Worm (Caenorhabditis elegans) whole organism, L4 larva: ENCODE data around the gene M176.4.

Experiments
- F10B5.3 ChIP-seq: sonication (generic microtip); optimal IDR thresholded peaks from 2 replicates; lab custom pipeline; 2016; ENCODE audit warnings: mild to moderate bottlenecking, missing genetic modification characterization, missing compliant biosample characterization
- F26F4.8 ChIP-seq: fragments of 200-800 bp; sonication (Bioruptor generic); conservative IDR thresholded peaks from 2 replicates; pipeline ENCODE4 v1.3.6; 2022; ENCODE audit warnings: missing genetic modification characterization, missing compliant biosample characterization
- R02D3.7 ChIP-seq: fragments of 150-350 bp; sonication (generic microtip); optimal IDR thresholded peaks from 3 replicates; lab custom pipeline; 2014; ENCODE audit warnings: missing biosample characterization, missing genetic modification characterization
- T20F7.1 ChIP-seq: fragments of 200-800 bp; sonication (Bioruptor generic); optimal IDR thresholded peaks from 2 replicates; lab custom pipeline; 2018; ENCODE audit warnings: mild to moderate bottlenecking, missing genetic modification characterization, missing compliant biosample characterization
- Y105C5A.15 ChIP-seq: fragments of 200-800 bp; sonication (Bioruptor generic); IDR thresholded peaks from 2 replicates; pipeline ENCODE4 v1.3.6; 2022; ENCODE audit warnings: missing genetic modification characterization, missing compliant biosample characterization
- Y75B8A.6 ChIP-seq: fragments of 200-800 bp; sonication (Bioruptor generic); IDR thresholded peaks from 2 replicates; pipeline ENCODE4 v1.3.6; 2022; ENCODE audit warnings: missing genetic modification reagents, missing genetic modification characterization, missing compliant biosample characterization
- ZK337.2 ChIP-seq: fragments of 200-800 bp; sonication (Bioruptor generic); IDR thresholded peaks from 2 replicates; pipeline ENCODE4 v1.3.6; 2022; ENCODE audit warnings: missing genetic modification reagents, missing genetic modification characterization, missing compliant biosample characterization
- aha-1 ChIP-seq: fragments of 150-350 bp; peaks from one replicate; lab custom pipeline; 2014; ENCODE audit warnings: missing biosample characterization, missing genetic modification characterization
- ces-1 ChIP-seq: fragments of 150-350 bp; sonication (generic microtip); optimal IDR thresholded peaks from 4 replicates; lab custom pipeline; 2014; ENCODE audit warnings: missing biosample characterization, missing genetic modification reagents, missing genetic modification characterization
- daf-16 ChIP-seq, 3 experiments: sonication (generic microtip); optimal IDR thresholded peaks; 2 replicates each; lab custom pipeline; 2016 to 2017; ENCODE audit warnings: missing genetic modification characterization in 3 of 3, missing genetic modification reagents in 3 of 3, mild to moderate bottlenecking in 2 of 3, missing compliant biosample characterization in 2 of 3, missing biosample characterization in 1 of 3, moderate library complexity in 1 of 3
- daf-19 ChIP-seq: fragments of 200-800 bp; sonication (Bioruptor generic); conservative IDR thresholded peaks from 2 replicates; pipeline ENCODE4 v1.3.6; 2022; ENCODE audit warnings: missing genetic modification characterization, missing compliant biosample characterization
- daf-8 ChIP-seq: fragments of 200-800 bp; sonication (Bioruptor generic); IDR thresholded peaks from 2 replicates; pipeline ENCODE4 v1.3.6; 2022; ENCODE audit warnings: missing genetic modification characterization, missing compliant biosample characterization
- dmd-6 ChIP-seq: fragments of 200-800 bp; sonication (Bioruptor generic); IDR thresholded peaks from 2 replicates; pipeline ENCODE4 v1.3.6; 2022; ENCODE audit warnings: missing genetic modification reagents, missing genetic modification characterization, missing compliant biosample characterization
- dmd-9 ChIP-seq: fragments of 200-800 bp; sonication (Bioruptor generic); IDR thresholded peaks from 2 replicates; pipeline ENCODE4 v1.3.6; 2022; ENCODE audit warnings: missing genetic modification reagents, missing genetic modification characterization, missing compliant biosample characterization
- dpl-1 ChIP-seq: fragments of 150-350 bp; optimal IDR thresholded peaks from 2 replicates; lab custom pipeline; 2014; ENCODE audit warnings: missing biosample characterization, missing genetic modification reagents, missing genetic modification characterization
- fos-1 ChIP-seq: fragments of 150-350 bp; optimal IDR thresholded peaks from 2 replicates; lab custom pipeline; 2014; ENCODE audit warnings: missing biosample characterization, missing genetic modification characterization
- gei-8 ChIP-seq: fragments of 200-800 bp; sonication (Bioruptor generic); optimal IDR thresholded peaks from 2 replicates; lab custom pipeline; 2018; ENCODE audit warnings: mild to moderate bottlenecking, missing genetic modification characterization, missing compliant biosample characterization
- hlh-11 ChIP-seq: fragments of 200-800 bp; sonication (Bioruptor generic); optimal IDR thresholded peaks from 2 replicates; lab custom pipeline; 2018; ENCODE audit warnings: mild to moderate bottlenecking, missing genetic modification characterization, missing compliant biosample characterization
- hlh-30 ChIP-seq: sonication (generic microtip); optimal IDR thresholded peaks from 2 replicates; lab custom pipeline; 2017; ENCODE audit warnings: antibody characterized with exemption, mild to moderate bottlenecking, missing genetic modification characterization, missing compliant biosample characterization; ENCODE audit not compliant: insufficient read depth
- mdl-1 ChIP-seq, 2 experiments: fragments of 150-350 bp in 1 of 2; sonication (generic microtip) in 1 of 2; optimal IDR thresholded peaks; 2 replicates each; lab custom pipeline; 2014 to 2017; ENCODE audit warnings: missing biosample characterization in 2 of 2, missing genetic modification characterization in 2 of 2
- mes-2 ChIP-seq: sonication (generic microtip); optimal IDR thresholded peaks from 2 replicates; lab custom pipeline; 2016; ENCODE audit warnings: missing genotype, mild to moderate bottlenecking, missing genetic modification characterization, missing compliant biosample characterization; ENCODE audit not compliant: poor library complexity, severe bottlenecking
- mxl-2 ChIP-seq: fragments of 200-800 bp; sonication (Bioruptor generic); conservative IDR thresholded peaks from 2 replicates; pipeline ENCODE4 v1.3.6; 2022; ENCODE audit warnings: missing genetic modification reagents, missing genetic modification characterization, missing compliant biosample characterization
- nhr-102 ChIP-seq: sonication (generic microtip); optimal IDR thresholded peaks from 2 replicates; lab custom pipeline; 2016; ENCODE audit warnings: mild to moderate bottlenecking, missing genetic modification characterization, moderate library complexity, missing compliant biosample characterization
- nhr-11 ChIP-seq: fragments of 150-350 bp; optimal IDR thresholded peaks from 2 replicates; lab custom pipeline; 2014; ENCODE audit warnings: missing biosample characterization, missing genetic modification characterization
- nhr-111 ChIP-seq: fragments of 200-800 bp; sonication (Bioruptor generic); optimal IDR thresholded peaks from 2 replicates; lab custom pipeline; 2018; ENCODE audit warnings: mild to moderate bottlenecking, missing genetic modification characterization, missing compliant biosample characterization
- nhr-237 ChIP-seq: sonication (generic microtip); optimal IDR thresholded peaks from 2 replicates; lab custom pipeline; 2017; ENCODE audit warnings: missing biosample characterization, missing genetic modification characterization
- nhr-28 ChIP-seq: fragments of 150-350 bp; optimal IDR thresholded peaks from 2 replicates; lab custom pipeline; 2014; ENCODE audit warnings: missing biosample characterization, missing genetic modification characterization
- nhr-77 ChIP-seq: fragments of 150-350 bp; optimal IDR thresholded peaks from 2 replicates; lab custom pipeline; 2014; ENCODE audit warnings: missing biosample characterization, missing genetic modification characterization
- php-3 ChIP-seq: fragments of 200-800 bp; sonication (Bioruptor generic); IDR thresholded peaks from 2 replicates; pipeline ENCODE4 v1.3.6; 2022; ENCODE audit warnings: missing genetic modification reagents, missing genetic modification characterization, missing compliant biosample characterization
- pqm-1 ChIP-seq: sonication (generic microtip); optimal IDR thresholded peaks from 2 replicates; lab custom pipeline; 2017; ENCODE audit warnings: missing biosample characterization, missing genetic modification characterization
- rbr-2 ChIP-seq: sonication (generic microtip); optimal IDR thresholded peaks from 2 replicates; lab custom pipeline; 2016; ENCODE audit warnings: missing genotype, missing genetic modification characterization, missing compliant biosample characterization
- sdz-12 ChIP-seq: fragments of 200-800 bp; sonication (Bioruptor generic); optimal IDR thresholded peaks from 2 replicates; lab custom pipeline; 2018; ENCODE audit warnings: mild to moderate bottlenecking, missing genetic modification characterization, missing compliant biosample characterization
- snpc-1.2 ChIP-seq: fragments of 200-800 bp; sonication (Bioruptor generic); IDR thresholded peaks from 2 replicates; pipeline ENCODE4 v1.3.6; 2022; ENCODE audit warnings: missing genetic modification reagents, missing genetic modification characterization, missing compliant biosample characterization
- spr-1 ChIP-seq: sonication (generic microtip); optimal IDR thresholded peaks from 2 replicates; lab custom pipeline; 2016; ENCODE audit warnings: mild to moderate bottlenecking, missing genetic modification characterization, missing compliant biosample characterization
- unc-62 ChIP-seq, 3 experiments: fragments of 150-350 bp in 1 of 3; sonication (generic microtip); optimal IDR thresholded peaks in 2 of 3; peaks in 1 of 3; 1 replicate in 1 of 3; 2 replicates in 2 of 3; lab custom pipeline; 2014 to 2017; ENCODE audit warnings: missing biosample characterization in 3 of 3, missing genetic modification characterization in 3 of 3, missing genetic modification reagents in 3 of 3, missing genotype in 1 of 3
- zag-1 ChIP-seq: fragments of 150-350 bp; optimal IDR thresholded peaks from 2 replicates; lab custom pipeline; 2014; ENCODE audit warnings: missing biosample characterization, missing genetic modification characterization
- zip-2 ChIP-seq: fragments of 150-350 bp; optimal IDR thresholded peaks from 2 replicates; lab custom pipeline; 2014; ENCODE audit warnings: missing biosample characterization, missing genetic modification characterization
- ztf-11 ChIP-seq: fragments of 150-350 bp; optimal IDR thresholded peaks from 2 replicates; lab custom pipeline; 2014; ENCODE audit warnings: missing biosample characterization, missing genetic modification characterization

M176.4 gene

DNA sequence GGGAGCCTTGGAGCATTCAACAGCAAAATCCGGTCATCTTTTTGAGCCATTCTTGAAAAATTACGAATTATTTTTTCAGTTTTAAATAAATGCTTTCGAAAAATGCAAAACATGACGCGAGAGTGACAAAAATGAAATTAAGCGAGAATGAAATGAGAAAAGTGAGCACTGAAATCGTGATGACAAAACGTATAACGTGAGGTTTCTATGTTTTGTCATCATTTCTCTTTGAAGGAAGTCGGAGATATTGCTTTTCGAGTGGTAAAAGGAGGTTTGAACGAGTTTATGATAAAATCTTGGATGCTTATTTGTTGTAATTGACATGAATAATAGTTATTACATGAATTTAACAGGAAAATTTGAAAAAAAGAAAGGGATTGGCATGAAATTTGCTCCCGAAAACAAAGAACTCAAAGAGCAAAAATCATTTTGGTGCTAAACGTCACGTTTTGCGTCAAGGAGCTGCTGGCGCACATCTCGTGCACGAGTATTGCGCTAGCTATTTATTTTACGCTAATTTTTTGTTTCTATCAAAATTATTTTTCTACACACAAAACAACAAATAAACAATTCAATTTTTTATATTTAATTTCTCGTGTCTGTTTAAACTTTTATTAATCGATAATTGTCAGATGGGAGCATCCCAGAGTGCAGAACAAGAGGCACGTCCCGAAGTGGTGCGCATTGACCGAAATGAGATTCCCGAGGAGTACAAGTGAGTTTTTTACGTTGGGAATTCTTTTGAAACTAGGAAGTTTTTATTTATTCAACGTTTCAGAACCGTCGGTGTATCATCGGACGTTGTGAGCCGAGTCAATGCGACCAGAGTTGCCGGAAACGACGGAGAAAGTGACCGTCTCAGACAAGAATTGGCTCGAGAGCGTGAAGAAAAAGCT lies 1.5 kb upstream of the M176.4 start, which contains the start of the genes gss-1 and chch-3 (continued):
- no peak for TF ChIP-seq R02D3.7 (tag; lab: Kevin White, UChicago)
- TF ChIP-seq nhr-111 = no peak
- no peak for TF ChIP-seq spr-1
- no peak for TF ChIP-seq snpc-1.2 (GFP tag; lab: Robert Waterston, UW)
- peak; percentile 20 for TF ChIP-seq nhr-28 (tag; lab: Kevin White, UChicago)
- no peak for TF ChIP-seq gei-8 (GFP tag; lab: Kevin White, UChicago)
- no peak for TF ChIP-seq mxl-2 (GFP tag; lab: Robert Waterston, UW)
- TF ChIP-seq rbr-2 (tag; lab: Kevin White, UChicago) = peak; percentile 44
- TF ChIP-seq unc-62 (GFP tag; optimal IDR thresholded peaks at IDR 0.05 in 1 of 2; lab: Kevin White, UChicago) = peak in 1 of 2 experiments; percentile 81
- TF ChIP-seq unc-62 (tag; optimal IDR thresholded peaks at IDR 0.05; lab: Kevin White, UChicago) = no peak
- peak; percentile 71 for TF ChIP-seq T20F7.1 (GFP tag; lab: Kevin White, UChicago)
- TF ChIP-seq ztf-11 (tag; lab: Kevin White, UChicago) = no peak
- TF ChIP-seq mdl-1 (tag; optimal IDR thresholded peaks at IDR 0.05; lab: Kevin White, UChicago) = no peak
- peak; percentile 35 for TF ChIP-seq nhr-102 (tag; lab: Kevin White, UChicago)
- peak; percentile 93 for TF ChIP-seq aha-1
- no peak for TF ChIP-seq F10B5.3 (tag; lab: Kevin White, UChicago)
- peak; percentile 61 for TF ChIP-seq dmd-6 (GFP tag; lab: Robert Waterston, UW)
- TF ChIP-seq nhr-237 = no peak
- TF ChIP-seq Y105C5A.15 = no peak
- TF ChIP-seq pqm-1 (tag; lab: Kevin White, UChicago) = no peak
- TF ChIP-seq mes-2 (tag; lab: Kevin White, UChicago) = peak; percentile 66

DNA sequence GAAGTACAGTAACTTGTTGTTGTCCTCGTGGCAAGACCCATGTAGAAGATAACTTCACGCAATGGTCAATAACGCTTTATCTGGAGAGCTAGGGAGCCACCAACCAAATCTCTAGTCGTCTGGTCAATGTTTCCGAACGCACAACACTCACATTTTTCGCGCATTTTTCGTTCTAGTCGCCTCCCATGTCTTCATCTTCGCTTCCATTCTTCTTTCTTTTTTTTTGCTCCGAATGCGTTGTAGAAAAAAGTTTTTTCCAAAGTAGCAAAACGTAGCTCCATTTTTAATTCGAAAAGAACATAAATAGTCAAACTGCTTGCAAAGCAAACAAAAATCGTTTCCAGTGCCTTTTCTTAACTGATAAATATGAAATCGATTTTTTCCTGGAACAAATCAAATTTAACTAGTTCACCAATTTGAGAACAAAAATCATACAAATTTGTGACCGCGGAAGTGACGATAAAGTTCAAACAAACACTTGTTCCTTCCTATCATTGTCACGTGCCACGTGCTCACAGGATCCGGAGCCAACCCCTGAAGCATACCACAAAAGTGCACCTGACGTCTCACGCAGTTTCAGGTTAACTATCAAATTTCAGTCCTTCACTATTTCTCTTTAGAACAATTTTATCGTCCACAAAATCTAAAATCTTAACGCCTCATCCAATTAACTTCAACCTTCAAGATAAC lies 823 bp downstream of the M176.4 start:
- TF ChIP-seq F26F4.8 (GFP tag; lab: Robert Waterston, UW) (no peak), daf-16 (GFP tag; optimal IDR thresholded peaks at IDR 0.05; lab: Kevin White, UChicago) (no peak), daf-16 (tag; optimal IDR thresholded peaks at IDR 0.05; lab: Kevin White, UChicago) (peak; percentile 10), daf-8 (GFP tag; lab: Robert Waterston, UW) (no peak), R02D3.7 (tag; lab: Kevin White, UChicago) (no peak), dmd-9 (GFP tag; lab: Robert Waterston, UW) (no peak), zip-2 (tag; lab: Kevin White, UChicago) (no peak), php-3 (GFP tag; lab: Robert Waterston, UW) (no peak), ZK337.2 (GFP tag; lab: Robert Waterston, UW) (no peak), zag-1 (tag; lab: Kevin White, UChicago) (no peak), unc-62 (GFP tag; optimal IDR thresholded peaks at IDR 0.05 in 1 of 2; lab: Kevin White, UChicago) (peak in 1 of 2 experiments; percentile 91), unc-62 (tag; optimal IDR thresholded peaks at IDR 0.05; lab: Kevin White, UChicago) (no peak), hlh-11 (tag; lab: Kevin White, UChicago) (peak; percentile 3), nhr-11 (tag; lab: Kevin White, UChicago) (no peak), dpl-1 (GFP tag; lab: Kevin White, UChicago) (no peak), daf-19 (GFP tag; lab: Robert Waterston, UW) (no peak), ces-1 (GFP tag; lab: Kevin White, UChicago) (no peak), nhr-28 (tag; lab: Kevin White, UChicago) (peak; percentile 37), Y75B8A.6 (no peak), dmd-6 (GFP tag; lab: Robert Waterston, UW) (peak; percentile 58), hlh-30 (tag; lab: Kevin White, UChicago) (peak; percentile 24), fos-1 (tag; lab: Kevin White, UChicago) (no peak), sdz-12 (GFP tag; lab: Kevin White, UChicago) (no peak), nhr-77 (tag; lab: Kevin White, UChicago) (no peak)
- TF ChIP-seq, all 104 proteins: peak for 6
